Fruit fly (Drosophila melanogaster) whole organism, prepupa: ENCODE data around the gene CG16782.

Experiments used
- CG10669 ChIP-seq: fragments of 200-800 bp; sonication (Bioruptor generic); optimal IDR thresholded peaks from 3 replicates; lab custom pipeline; 2018; ENCODE audit warnings: missing biosample characterization, mild to moderate bottlenecking, missing genetic modification characterization, moderate library complexity
- CG31627 ChIP-seq: fragments of 200-800 bp; sonication (Bioruptor generic); optimal IDR thresholded peaks from 3 replicates; lab custom pipeline; 2016; ENCODE audit warnings: missing biosample characterization, missing genetic modification characterization
- CG4318 ChIP-seq: fragments of 200-800 bp; sonication (Bioruptor generic); optimal IDR thresholded peaks from 3 replicates; lab custom pipeline; 2017; ENCODE audit warnings: missing biosample characterization, mild to moderate bottlenecking, missing genetic modification characterization
- CG6276 ChIP-seq: fragments of 200-800 bp; sonication (Bioruptor generic); optimal IDR thresholded peaks from 2 replicates; lab custom pipeline; 2017; ENCODE audit warnings: missing biosample characterization, mild to moderate bottlenecking, missing genetic modification characterization
- CG6854 ChIP-seq: fragments of 200-800 bp; sonication (Bioruptor generic); optimal IDR thresholded peaks from 2 replicates; lab custom pipeline; 2017; ENCODE audit warnings: missing biosample characterization, mild to moderate bottlenecking, missing genetic modification characterization
- Eip75B ChIP-seq: fragments of 200-800 bp; sonication (Bioruptor generic); optimal IDR thresholded peaks from 3 replicates; lab custom pipeline; 2016; ENCODE audit warnings: missing biosample characterization, missing genetic modification characterization
- Hr39 ChIP-seq: fragments of 200-800 bp; sonication (Bioruptor generic); optimal IDR thresholded peaks from 2 replicates; lab custom pipeline; 2016; ENCODE audit warnings: missing biosample characterization, missing genetic modification characterization
- Sox14 ChIP-seq: fragments of 200-800 bp; sonication (Bioruptor generic); optimal IDR thresholded peaks from 3 replicates; lab custom pipeline; 2016; ENCODE audit warnings: missing biosample characterization, missing genetic modification characterization
- achi ChIP-seq: fragments of 200-800 bp; sonication (Bioruptor generic); optimal IDR thresholded peaks from 3 replicates; lab custom pipeline; 2016; ENCODE audit warnings: missing biosample characterization, missing genetic modification characterization
- fkh ChIP-seq: fragments of 200-800 bp; sonication (Bioruptor generic); optimal IDR thresholded peaks from 3 replicates; lab custom pipeline; 2017; ENCODE audit warnings: missing biosample characterization, mild to moderate bottlenecking, missing genetic modification characterization, moderate library complexity
- vri ChIP-seq: fragments of 200-800 bp; sonication (Bioruptor generic); optimal IDR thresholded peaks from 3 replicates; lab custom pipeline; 2016; ENCODE audit warnings: missing biosample characterization, mild to moderate bottlenecking, missing genetic modification characterization

DNA sequence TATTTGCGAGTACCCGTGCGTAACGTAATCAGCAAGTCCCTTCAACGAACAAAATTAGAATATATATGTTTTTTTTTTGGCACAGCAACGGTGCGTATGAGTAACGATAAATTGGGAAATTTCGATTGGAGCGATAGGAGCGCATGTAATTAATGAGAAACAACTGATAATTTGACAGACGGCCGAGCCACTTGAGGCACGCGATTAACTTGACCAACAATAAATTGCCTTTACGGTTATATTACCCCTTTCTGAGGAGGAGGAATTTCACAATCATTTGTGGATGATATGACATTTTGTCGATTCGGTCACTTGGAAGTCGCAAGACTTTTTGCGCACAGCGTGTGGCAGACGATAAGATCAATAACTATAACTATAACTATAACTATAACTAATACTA lies 16.1 kb downstream of the CG16782 start:
- no peak for TF ChIP-seq vri (GFP tag; lab: Kevin White, UChicago)
- no peak for TF ChIP-seq CG6854
- TF ChIP-seq Hr39 (GFP tag; lab: Kevin White, UChicago): no peak
- no peak for TF ChIP-seq CG6276 (GFP tag; lab: Kevin White, UChicago)
- TF ChIP-seq achi (GFP tag; lab: Kevin White, UChicago): no peak
- no peak for TF ChIP-seq Eip75B (GFP tag; lab: Kevin White, UChicago)
- no peak for TF ChIP-seq fkh (GFP tag; lab: Kevin White, UChicago)
- TF ChIP-seq CG31627 (GFP tag; lab: Kevin White, UChicago): no peak
- TF ChIP-seq CG4318 (GFP tag; lab: Kevin White, UChicago): no peak
- no peak for TF ChIP-seq CG10669 (GFP tag; lab: Kevin White, UChicago)
- TF ChIP-seq Sox14 (GFP tag; lab: Kevin White, UChicago): no peak
